Worm (Caenorhabditis elegans) whole organism, L1 larva: Measurements from ENCODE around the gene cya-1.

Source experiments
- C04F5.9 ChIP-seq: sonication (generic microtip); optimal IDR thresholded peaks from 2 replicates; lab custom pipeline; 2016; ENCODE audit warnings: missing genetic modification characterization, missing compliant biosample characterization
- C34B4.2 ChIP-seq: sonication (generic microtip); optimal IDR thresholded peaks from 2 replicates; lab custom pipeline; 2017; ENCODE audit warnings: mild to moderate bottlenecking, missing genetic modification characterization, missing compliant biosample characterization
- F16B12.6 ChIP-seq: fragments of 150-350 bp; optimal IDR thresholded peaks from 2 replicates; lab custom pipeline; 2014; ENCODE audit warnings: missing biosample characterization, missing genetic modification characterization
- Y116A8C.19 ChIP-seq: sonication (generic microtip); optimal IDR thresholded peaks from 2 replicates; lab custom pipeline; 2016; ENCODE audit warnings: missing compliant biosample characterization, missing genetic modification characterization, borderline replicate concordance
- aha-1 ChIP-seq: fragments of 150-350 bp; optimal IDR thresholded peaks from 2 replicates; lab custom pipeline; 2014; ENCODE audit warnings: missing biosample characterization, missing genetic modification characterization
- aly-2 ChIP-seq: fragments of 150-350 bp; optimal IDR thresholded peaks from 2 replicates; lab custom pipeline; 2014; ENCODE audit warnings: missing biosample characterization, missing genetic modification characterization
- blmp-1 ChIP-seq: fragments of 150-350 bp; optimal IDR thresholded peaks from 2 replicates; lab custom pipeline; 2014; ENCODE audit warnings: missing biosample characterization, missing genetic modification characterization
- ceh-82 ChIP-seq, 3 experiments: fragments of 150-350 bp in 1 of 3; sonication (generic microtip) in 2 of 3; optimal IDR thresholded peaks; 2 replicates each; lab custom pipeline; 2014 to 2017; ENCODE audit warnings: missing biosample characterization in 3 of 3, missing genetic modification characterization in 3 of 3
- ceh-88 ChIP-seq: fragments of 200-800 bp; sonication (Bioruptor generic); IDR thresholded peaks from 2 replicates; pipeline ENCODE4 v1.3.6; 2022; ENCODE audit warnings: missing genetic modification characterization, missing compliant biosample characterization
- ceh-90 ChIP-seq: sonication (generic microtip); optimal IDR thresholded peaks from 2 replicates; lab custom pipeline; 2016; ENCODE audit warnings: missing genetic modification characterization, missing compliant biosample characterization
- dpl-1 ChIP-seq, 3 experiments: fragments of 150-350 bp in 2 of 3; sonication (generic microtip) in 1 of 3; optimal IDR thresholded peaks; 2 replicates each; lab custom pipeline; 2014 to 2017; ENCODE audit warnings: missing biosample characterization in 3 of 3, missing genetic modification characterization in 3 of 3, missing genetic modification reagents in 3 of 3
- dsc-1 ChIP-seq: sonication (generic microtip); optimal IDR thresholded peaks from 2 replicates; lab custom pipeline; 2016; ENCODE audit warnings: mild to moderate bottlenecking, missing genetic modification characterization, missing compliant biosample characterization
- efl-1 ChIP-seq, 4 experiments: fragments of 150-350 bp; optimal IDR thresholded peaks in 3 of 4; peaks in 1 of 4; 1 replicate in 1 of 4; 2 replicates in 3 of 4; lab custom pipeline; 2014; ENCODE audit warnings: missing biosample characterization in 2 of 4, missing genetic modification characterization in 2 of 4, missing genetic modification reagents in 2 of 4
- egl-27 ChIP-seq, 2 experiments: fragments of 150-350 bp in 1 of 2; sonication (generic microtip); optimal IDR thresholded peaks; 3 replicates each; lab custom pipeline; 2017 to 2018; ENCODE audit warnings: missing biosample characterization in 2 of 2, missing genetic modification characterization in 2 of 2, missing genetic modification reagents in 2 of 2
- elt-3 ChIP-seq, 6 experiments: fragments of 150-350 bp in 1 of 6; sonication (generic microtip); optimal IDR thresholded peaks; 2 replicates each; lab custom pipeline; 2017 to 2018; ENCODE audit warnings: missing biosample characterization in 6 of 6, missing genetic modification characterization in 6 of 6, inconsistent platforms in 1 of 6
- ets-5 ChIP-seq: fragments of 200-800 bp; sonication (Bioruptor generic); IDR thresholded peaks from 2 replicates; pipeline ENCODE4 v1.3.6; 2022; ENCODE audit warnings: missing genetic modification characterization, missing compliant biosample characterization
- fkh-8 ChIP-seq: sonication (generic microtip); optimal IDR thresholded peaks from 2 replicates; lab custom pipeline; 2016; ENCODE audit warnings: mild to moderate bottlenecking, missing genetic modification characterization, missing compliant biosample characterization
- grh-1 ChIP-seq: fragments of 200-800 bp; sonication (Bioruptor generic); IDR thresholded peaks from 2 replicates; pipeline ENCODE4 v1.3.6; 2022; ENCODE audit warnings: missing genetic modification reagents, missing genetic modification characterization, missing compliant biosample characterization
- jun-1 ChIP-seq: fragments of 150-350 bp; optimal IDR thresholded peaks from 2 replicates; lab custom pipeline; 2014; ENCODE audit warnings: missing biosample characterization, missing genetic modification reagents, missing genetic modification characterization
- lin-13 ChIP-seq: fragments of 150-350 bp; optimal IDR thresholded peaks from 2 replicates; lab custom pipeline; 2014; ENCODE audit warnings: missing biosample characterization, missing genetic modification reagents, missing genetic modification characterization
- lin-14 ChIP-seq: fragments of 200-800 bp; sonication (Bioruptor generic); optimal IDR thresholded peaks from 2 replicates; lab custom pipeline; 2018; ENCODE audit warnings: mild to moderate bottlenecking, missing genetic modification characterization, moderate library complexity, missing compliant biosample characterization
- lin-15B ChIP-seq: fragments of 150-350 bp; sonication (generic microtip); optimal IDR thresholded peaks from 3 replicates; lab custom pipeline; 2014; ENCODE audit warnings: missing biosample characterization, missing genetic modification characterization
- lin-35 ChIP-seq, 2 experiments: fragments of 150-350 bp; optimal IDR thresholded peaks; 2 replicates each; lab custom pipeline; 2014; ENCODE audit warnings: missing biosample characterization in 2 of 2, missing genetic modification characterization in 2 of 2, missing genetic modification reagents in 2 of 2
- lir-3 ChIP-seq: sonication (generic microtip); optimal IDR thresholded peaks from 2 replicates; lab custom pipeline; 2016; ENCODE audit warnings: mild to moderate bottlenecking, missing genetic modification characterization, moderate library complexity, missing compliant biosample characterization; ENCODE audit not compliant: poor library complexity
- mab-9 ChIP-seq: fragments of 200-800 bp; sonication (Bioruptor generic); IDR thresholded peaks from 2 replicates; pipeline ENCODE4 v1.3.6; 2022; ENCODE audit warnings: missing genetic modification reagents, missing genetic modification characterization, missing compliant biosample characterization
- mdl-1 ChIP-seq, 2 experiments: fragments of 150-350 bp; optimal IDR thresholded peaks; 2 replicates each; lab custom pipeline; 2014 to 2017; ENCODE audit warnings: missing biosample characterization in 2 of 2, missing genetic modification characterization in 2 of 2, inconsistent platforms in 1 of 2
- mef-2 ChIP-seq: fragments of 150-350 bp; optimal IDR thresholded peaks from 2 replicates; lab custom pipeline; 2014; ENCODE audit warnings: missing biosample characterization, missing genetic modification characterization
- nhr-11 ChIP-seq: fragments of 150-350 bp; optimal IDR thresholded peaks from 2 replicates; lab custom pipeline; 2014; ENCODE audit warnings: missing biosample characterization, missing genetic modification characterization
- nhr-12 ChIP-seq: sonication (generic microtip); optimal IDR thresholded peaks from 2 replicates; lab custom pipeline; 2017; ENCODE audit warnings: missing biosample characterization, missing genetic modification characterization
- nhr-28 ChIP-seq: fragments of 150-350 bp; optimal IDR thresholded peaks from 2 replicates; lab custom pipeline; 2014; ENCODE audit warnings: missing biosample characterization, missing genetic modification characterization
- nhr-71 ChIP-seq: sonication (generic microtip); optimal IDR thresholded peaks from 2 replicates; lab custom pipeline; 2016; ENCODE audit warnings: mild to moderate bottlenecking, missing genetic modification characterization, moderate library complexity, missing compliant biosample characterization
- nhr-76 ChIP-seq: sonication (generic microtip); optimal IDR thresholded peaks from 2 replicates; lab custom pipeline; 2017; ENCODE audit warnings: missing biosample characterization, missing genetic modification characterization
- nhr-84 ChIP-seq: sonication (generic microtip); optimal IDR thresholded peaks from 2 replicates; lab custom pipeline; 2017; ENCODE audit warnings: missing biosample characterization, missing genetic modification characterization
- nhr-85 ChIP-seq: sonication (generic microtip); peaks from one replicate; lab custom pipeline; 2016; ENCODE audit warnings: missing genetic modification characterization, inconsistent platforms, missing compliant biosample characterization
- nhr-90 ChIP-seq: sonication (generic microtip); optimal IDR thresholded peaks from 2 replicates; lab custom pipeline; 2016; ENCODE audit warnings: mild to moderate bottlenecking, missing genetic modification characterization, missing compliant biosample characterization; ENCODE audit not compliant: poor library complexity
- pqm-1 ChIP-seq: sonication (generic microtip); optimal IDR thresholded peaks from 3 replicates; lab custom pipeline; 2017; ENCODE audit warnings: missing biosample characterization, missing genetic modification characterization
- rnt-1 ChIP-seq: sonication (generic microtip); optimal IDR thresholded peaks from 2 replicates; lab custom pipeline; 2016; ENCODE audit warnings: mild to moderate bottlenecking, missing genetic modification characterization, moderate library complexity, missing compliant biosample characterization
- skn-1 ChIP-seq: fragments of 150-350 bp; optimal IDR thresholded peaks from 2 replicates; lab custom pipeline; 2014; ENCODE audit warnings: missing biosample characterization, missing genetic modification characterization
- snpc-4 ChIP-seq: fragments of 150-350 bp; optimal IDR thresholded peaks from 2 replicates; lab custom pipeline; 2014; ENCODE audit warnings: missing biosample characterization, missing genetic modification characterization
- snu-23 ChIP-seq: sonication (generic microtip); optimal IDR thresholded peaks from 2 replicates; lab custom pipeline; 2016; ENCODE audit warnings: missing genetic modification characterization, missing compliant biosample characterization
- sptf-1 ChIP-seq: fragments of 150-350 bp; optimal IDR thresholded peaks from 2 replicates; lab custom pipeline; 2014; ENCODE audit warnings: missing biosample characterization, missing genetic modification characterization
- tbx-2 ChIP-seq: sonication (generic microtip); optimal IDR thresholded peaks from 2 replicates; lab custom pipeline; 2016; ENCODE audit warnings: missing genetic modification characterization, missing compliant biosample characterization
- unc-30 ChIP-seq: sonication (generic microtip); optimal IDR thresholded peaks from 2 replicates; lab custom pipeline; 2017; ENCODE audit warnings: missing biosample characterization, missing genetic modification characterization
- unc-62 ChIP-seq: fragments of 150-350 bp; optimal IDR thresholded peaks from 2 replicates; lab custom pipeline; 2014; ENCODE audit warnings: missing biosample characterization, missing genetic modification reagents, missing genetic modification characterization
- unc-98 ChIP-seq: fragments of 200-800 bp; sonication (Bioruptor generic); IDR thresholded peaks from 2 replicates; pipeline ENCODE4 v1.3.6; 2022; ENCODE audit warnings: missing genetic modification characterization, missing compliant biosample characterization
- xbp-1 ChIP-seq: sonication (generic microtip); optimal IDR thresholded peaks from 2 replicates; lab custom pipeline; 2016; ENCODE audit warnings: missing genetic modification characterization, missing compliant biosample characterization

cya-1 gene

DNA sequence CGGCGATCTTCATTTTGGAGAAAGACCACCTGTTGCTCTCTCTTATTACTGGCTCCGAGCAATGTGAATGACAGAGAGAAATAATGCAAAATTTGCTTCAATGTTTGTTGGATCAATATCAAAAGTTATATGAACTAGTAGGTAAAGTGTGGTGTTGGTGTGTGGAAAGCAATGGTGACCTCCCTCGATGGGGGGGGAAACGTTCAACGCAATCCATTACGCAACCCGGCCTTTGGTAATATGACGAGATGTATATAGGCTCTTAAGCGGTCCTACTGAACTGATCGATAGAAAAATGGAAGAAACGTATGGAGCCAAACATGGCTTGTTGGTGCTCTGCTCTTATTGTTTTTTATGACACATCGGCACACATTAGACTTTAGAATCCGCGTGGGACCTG is 654 bp upstream of the cya-1 start:
- TF ChIP-seq aly-2 (tag; lab: Kevin White, UChicago) = no peak
- TF ChIP-seq efl-1 (optimal IDR thresholded peaks at IDR 0.05; lab: Kevin White, UChicago) = no peak
- peak in 1 of 2 experiments; percentile 83 for TF ChIP-seq efl-1 (GFP tag; optimal IDR thresholded peaks at IDR 0.05 in 1 of 2; lab: Kevin White, UChicago)

DNA sequence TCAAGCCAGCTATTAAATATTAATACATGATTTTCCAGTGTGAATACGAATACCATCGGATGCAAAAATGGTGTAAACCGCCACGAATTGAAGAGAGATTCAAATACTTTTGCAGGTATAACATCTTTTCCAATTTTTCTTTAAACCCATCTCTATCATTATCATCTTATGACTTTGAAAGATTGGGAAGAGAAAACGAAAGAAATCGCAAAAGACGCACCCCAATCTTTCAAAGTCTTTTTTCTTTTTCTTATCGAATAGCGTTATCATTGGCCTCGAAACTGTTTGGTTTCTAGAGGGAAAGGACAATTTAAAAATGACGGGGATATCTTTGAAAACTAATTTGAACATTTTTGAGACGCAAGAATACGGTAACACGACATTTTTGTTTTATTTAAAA is 3.4 kb downstream of the cya-1 start:
- TF ChIP-seq jun-1 (no peak), rnt-1 (tag; lab: Kevin White, UChicago) (no peak), blmp-1 (tag; lab: Kevin White, UChicago) (peak; percentile 51), nhr-76 (tag; lab: Kevin White, UChicago) (no peak), mef-2 (tag; lab: Kevin White, UChicago) (no peak), lin-15B (no peak), lin-14 (GFP tag; lab: Kevin White, UChicago) (peak; percentile 6), egl-27 (tag; optimal IDR thresholded peaks at IDR 0.05; lab: Kevin White, UChicago) (no peak), nhr-85 (peak; percentile 55), unc-30 (no peak), dsc-1 (no peak), snu-23 (GFP tag; lab: Kevin White, UChicago) (no peak), elt-3 (tag; optimal IDR thresholded peaks at IDR 0.05; lab: Kevin White, UChicago) (peak in 1 of 6 experiments; percentile 61)
- TF ChIP-seq, all 84 proteins: peak for 4

DNA sequence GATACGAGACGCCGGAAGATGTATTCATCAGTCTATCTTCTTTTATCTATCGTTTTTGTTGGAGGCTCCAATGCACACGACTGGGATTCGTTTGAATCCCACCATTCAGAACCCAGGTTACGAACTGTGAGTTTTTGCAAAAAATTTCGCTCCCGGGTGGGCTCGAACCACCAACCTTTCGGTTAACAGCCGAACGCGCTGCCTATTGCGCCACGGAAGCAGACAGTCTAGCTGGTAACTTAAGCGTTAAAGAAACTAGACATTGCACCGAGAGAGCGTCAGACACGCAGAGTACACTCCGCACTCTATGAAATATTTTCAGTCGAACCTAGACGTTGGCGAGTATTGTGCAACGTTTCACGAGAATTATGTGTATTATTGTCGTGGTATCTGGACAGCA is 5.0 kb downstream of the cya-1 start:
- no peak for TF ChIP-seq nhr-11 (tag; lab: Kevin White, UChicago)
- no peak for TF ChIP-seq ceh-90 (tag; lab: Kevin White, UChicago)
- TF ChIP-seq nhr-76 (tag; lab: Kevin White, UChicago) = no peak
- TF ChIP-seq nhr-85 = no peak
- peak; percentile 62 for TF ChIP-seq snu-23 (GFP tag; lab: Kevin White, UChicago)
- no peak for TF ChIP-seq unc-30
- no peak for TF ChIP-seq mdl-1 (tag; optimal IDR thresholded peaks at IDR 0.05; lab: Kevin White, UChicago)
- no peak for TF ChIP-seq nhr-28 (tag; lab: Kevin White, UChicago)
- TF ChIP-seq elt-3 (tag; optimal IDR thresholded peaks at IDR 0.05; lab: Kevin White, UChicago) = no peak
- no peak for TF ChIP-seq aha-1 (tag; lab: Kevin White, UChicago)
- TF ChIP-seq lin-35 (GFP tag; optimal IDR thresholded peaks at IDR 0.05; lab: Kevin White, UChicago) = peak in 1 of 2 experiments; percentile 76
- TF ChIP-seq grh-1 (GFP tag; lab: Robert Waterston, UW) = peak; percentile 43; the same call in 1 of the 2 replicates
- no peak for TF ChIP-seq lir-3 (tag; lab: Kevin White, UChicago)
- TF ChIP-seq unc-62 (GFP tag; lab: Kevin White, UChicago) = no peak
- peak; percentile 9 for TF ChIP-seq lin-14 (GFP tag; lab: Kevin White, UChicago)
- peak; percentile 18 for TF ChIP-seq xbp-1
- TF ChIP-seq ets-5 (GFP tag; lab: Robert Waterston, UW) = no peak
- TF ChIP-seq ceh-88 = no peak
- no peak for TF ChIP-seq C34B4.2 (tag; lab: Kevin White, UChicago)
- TF ChIP-seq blmp-1 (tag; lab: Kevin White, UChicago) = no peak
- peak; percentile 4 to 40 (median 30) for TF ChIP-seq dpl-1 (GFP tag; optimal IDR thresholded peaks at IDR 0.05; lab: Kevin White, UChicago)
- TF ChIP-seq nhr-12 (tag; lab: Kevin White, UChicago) = no peak
- TF ChIP-seq unc-98 (GFP tag; lab: Robert Waterston, UW) = no peak
- TF ChIP-seq nhr-84 (tag; lab: Kevin White, UChicago) = no peak
- no peak for TF ChIP-seq Y116A8C.19
- no peak for TF ChIP-seq lin-13
- TF ChIP-seq jun-1 = peak; percentile 26
- peak; percentile 6 for TF ChIP-seq F16B12.6
- no peak for TF ChIP-seq lin-15B
- peak; percentile 62 for TF ChIP-seq rnt-1 (tag; lab: Kevin White, UChicago)
- TF ChIP-seq ceh-82 (tag; optimal IDR thresholded peaks at IDR 0.05; lab: Kevin White, UChicago) = peak in 1 of 3 experiments; percentile 39
- no peak for TF ChIP-seq dsc-1
- TF ChIP-seq tbx-2 (tag; lab: Kevin White, UChicago) = no peak
- TF ChIP-seq nhr-71 = no peak
- TF ChIP-seq mab-9 = no peak
- peak; percentile 29 for TF ChIP-seq snpc-4 (tag; lab: Kevin White, UChicago)
- peak; percentile 66 for TF ChIP-seq nhr-90 (tag; lab: Kevin White, UChicago)
- no peak for TF ChIP-seq sptf-1 (tag; lab: Kevin White, UChicago)
- no peak for TF ChIP-seq aly-2 (tag; lab: Kevin White, UChicago)
- peak; percentile 31 to 50 for TF ChIP-seq efl-1 (optimal IDR thresholded peaks at IDR 0.05; lab: Kevin White, UChicago)
- TF ChIP-seq efl-1 (GFP tag; optimal IDR thresholded peaks at IDR 0.05 in 1 of 2; lab: Kevin White, UChicago) = peak; percentile 12 to 94
- TF ChIP-seq skn-1 (tag; lab: Kevin White, UChicago) = no peak
- no peak for TF ChIP-seq fkh-8 (tag; lab: Kevin White, UChicago)
- TF ChIP-seq pqm-1 = no peak
- TF ChIP-seq C04F5.9 (tag; lab: Kevin White, UChicago) = no peak
